Worm (Caenorhabditis elegans) whole organism, L4/young adult: ENCODE measurements around the gene C29E4.9.

Source experiments
- dao-5 ChIP-seq: sonication (generic microtip); optimal IDR thresholded peaks from 2 replicates; lab custom pipeline; 2016; ENCODE audit warnings: missing genotype, missing genetic modification characterization, moderate library complexity, missing compliant biosample characterization
- him-1 ChIP-seq: sonication (generic microtip); optimal IDR thresholded peaks from 2 replicates; lab custom pipeline; 2016; ENCODE audit warnings: missing genotype, missing genetic modification reagents, missing genetic modification characterization, missing compliant biosample characterization

- TF ChIP-seq him-1 (tag; lab: Kevin White, UChicago) (no peak), dao-5 (tag; lab: Kevin White, UChicago) (no peak)
These were observed 15.2 kb upstream of the C29E4.9 start, which contains the start of gene F54H12.5 for ce11 chrIII:7972061-7972460.
